Worm (Caenorhabditis elegans): ENCODE data around the gene ubc-7.

DNA sequence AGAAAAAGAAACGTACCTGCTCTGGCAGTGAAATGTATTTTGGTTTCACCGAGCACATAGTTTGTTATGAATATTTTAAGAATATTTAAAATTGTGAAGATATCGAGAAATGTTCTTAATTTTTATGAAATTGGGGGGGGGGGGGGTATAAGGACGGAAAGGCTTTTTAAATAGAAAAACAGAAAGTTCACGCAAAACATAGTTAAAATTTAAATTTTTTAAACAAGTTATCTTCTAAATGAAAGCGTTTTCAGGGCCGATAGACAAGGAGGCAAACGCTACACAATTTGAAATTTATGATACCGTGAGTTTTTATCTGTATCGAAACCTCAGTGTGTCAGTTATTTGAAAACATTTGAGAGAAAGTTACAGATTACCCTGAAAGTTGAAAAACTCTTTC lies 24.8 kb upstream of the ubc-7 start, which contains the start of gene C15H7.4:
- TF ChIP-seq him-1 (tag; optimal IDR thresholded peaks at IDR 0.05) (no peak), W03F9.2 (tag; optimal IDR thresholded peaks at IDR 0.05) (no peak)
